Worm (Caenorhabditis elegans) whole organism, L1 larva: ENCODE results near the gene F36G3.3.

ENCODE experiments used
- blmp-1 ChIP-seq: fragments of 150-350 bp; optimal IDR thresholded peaks from 2 replicates; lab custom pipeline; 2014; ENCODE audit warnings: missing biosample characterization, missing genetic modification characterization
- ceh-82 ChIP-seq, 3 experiments: fragments of 150-350 bp in 1 of 3; sonication (generic microtip) in 2 of 3; optimal IDR thresholded peaks; 2 replicates each; lab custom pipeline; 2014 to 2017; ENCODE audit warnings: missing biosample characterization in 3 of 3, missing genetic modification characterization in 3 of 3
- grh-1 ChIP-seq: fragments of 200-800 bp; sonication (Bioruptor generic); IDR thresholded peaks from 2 replicates; pipeline ENCODE4 v1.3.6; 2022; ENCODE audit warnings: missing genetic modification reagents, missing genetic modification characterization, missing compliant biosample characterization
- lin-13 ChIP-seq: fragments of 150-350 bp; optimal IDR thresholded peaks from 2 replicates; lab custom pipeline; 2014; ENCODE audit warnings: missing biosample characterization, missing genetic modification reagents, missing genetic modification characterization
- pqm-1 ChIP-seq: sonication (generic microtip); optimal IDR thresholded peaks from 3 replicates; lab custom pipeline; 2017; ENCODE audit warnings: missing biosample characterization, missing genetic modification characterization
- snpc-4 ChIP-seq: fragments of 150-350 bp; optimal IDR thresholded peaks from 2 replicates; lab custom pipeline; 2014; ENCODE audit warnings: missing biosample characterization, missing genetic modification characterization
- ztf-11 ChIP-seq, 2 experiments: sonication (generic microtip); optimal IDR thresholded peaks; 2 replicates each; lab custom pipeline; 2016 to 2017; ENCODE audit warnings: missing genetic modification characterization in 2 of 2, missing biosample characterization in 1 of 2, missing compliant biosample characterization in 1 of 2

DNA sequence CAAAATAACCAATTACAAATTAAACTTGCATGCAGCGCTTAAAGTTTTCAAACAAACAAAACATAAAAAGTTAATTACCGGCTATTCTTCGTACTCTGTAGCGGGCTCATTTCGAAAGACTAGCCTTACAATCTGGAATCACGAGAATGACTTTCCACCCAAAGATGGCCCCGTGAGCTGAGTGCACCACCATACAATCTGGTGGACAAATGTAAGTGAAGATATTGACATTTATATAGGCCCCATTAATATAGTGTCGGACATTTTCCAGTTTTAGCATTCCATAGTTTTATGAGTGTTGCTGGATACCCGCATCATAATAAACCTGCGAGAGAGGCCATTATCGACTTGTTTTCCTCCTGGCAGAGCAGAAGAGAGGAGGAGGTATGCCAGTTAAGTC lies 44.1 kb upstream of the F36G3.3 start:
- TF ChIP-seq pqm-1 (tag; lab: Kevin White, UChicago) (no peak), ceh-82 (tag; optimal IDR thresholded peaks at IDR 0.05; lab: Kevin White, UChicago) (no peak), blmp-1 (tag; lab: Kevin White, UChicago) (no peak), lin-13 (GFP tag; lab: Kevin White, UChicago) (no peak), snpc-4 (no peak), grh-1 (GFP tag; lab: Robert Waterston, UW) (no peak), ztf-11 (tag; optimal IDR thresholded peaks at IDR 0.05; lab: Kevin White, UChicago) (no peak)
